Fruit fly (Drosophila melanogaster) whole organism, embryonic: ENCODE results near the gene CG33986.

Experiments
- Aef1 ChIP-seq: fragments of 200-800 bp; sonication (Bioruptor generic); IDR thresholded peaks from 3 replicates; pipeline ENCODE4 v1.3.6; 2022; ENCODE audit warnings: missing biosample characterization, missing genetic modification characterization
- Antp ChIP-seq: fragments of 200-800 bp; sonication (Bioruptor generic); optimal IDR thresholded peaks from 3 replicates; lab custom pipeline; 2016; ENCODE audit warnings: missing biosample characterization, missing genetic modification characterization
- BEAF-32 ChIP-seq: fragments of 200-800 bp; sonication (Bioruptor generic); optimal IDR thresholded peaks from 3 replicates; lab custom pipeline; 2017; ENCODE audit warnings: missing biosample characterization, missing genetic modification characterization, mild to moderate bottlenecking, moderate library complexity, missing genetic modification reagents
- CG12236 ChIP-seq: fragments of 200-800 bp; sonication (Bioruptor generic); optimal IDR thresholded peaks from 2 replicates; lab custom pipeline; 2016; ENCODE audit warnings: missing biosample characterization, missing genetic modification characterization
- CG14050 ChIP-seq: fragments of 200-800 bp; sonication (Bioruptor generic); IDR thresholded peaks from 3 replicates; pipeline ENCODE4 v1.3.6; 2022; ENCODE audit warnings: missing biosample characterization, missing genetic modification characterization
- CG15073 ChIP-seq: fragments of 200-800 bp; sonication (Bioruptor generic); optimal IDR thresholded peaks from 2 replicates; lab custom pipeline; 2016; ENCODE audit warnings: missing biosample characterization, missing genetic modification characterization
- CG15696 ChIP-seq: fragments of 200-800 bp; sonication (Bioruptor generic); optimal IDR thresholded peaks from 2 replicates; lab custom pipeline; 2019; ENCODE audit warnings: missing biosample characterization, mild to moderate bottlenecking, missing genetic modification characterization, moderate library complexity
- CG17359 ChIP-seq: fragments of 200-800 bp; sonication (Bioruptor generic); optimal IDR thresholded peaks from 3 replicates; lab custom pipeline; 2018; ENCODE audit warnings: missing biosample characterization, mild to moderate bottlenecking, missing genetic modification characterization, moderate library complexity
- CG2875 ChIP-seq: fragments of 200-800 bp; sonication (Bioruptor generic); optimal IDR thresholded peaks from 2 replicates; lab custom pipeline; 2017; ENCODE audit warnings: missing biosample characterization, mild to moderate bottlenecking, missing genetic modification characterization, missing genetic modification reagents
- CG30020 ChIP-seq: fragments of 200-800 bp; optimal IDR thresholded peaks from 2 replicates; lab custom pipeline; 2019; ENCODE audit warnings: missing biosample characterization, mild to moderate bottlenecking, missing genetic modification characterization, moderate library complexity
- CG31441 ChIP-seq: fragments of 200-800 bp; sonication (Bioruptor generic); IDR thresholded peaks from 2 replicates; pipeline ENCODE4 v1.3.6; 2022; ENCODE audit warnings: missing biosample characterization, missing genetic modification characterization
- CG3163 ChIP-seq: fragments of 200-800 bp; sonication (Bioruptor generic); optimal IDR thresholded peaks from 3 replicates; lab custom pipeline; 2016; ENCODE audit warnings: missing biosample characterization, missing genetic modification characterization
- CG32767 ChIP-seq: fragments of 200-800 bp; sonication (Bioruptor generic); IDR thresholded peaks from 2 replicates; pipeline ENCODE4 v1.3.6; 2022; ENCODE audit warnings: missing biosample characterization, missing genetic modification characterization
- CG32772 ChIP-seq: fragments of 200-800 bp; sonication (Bioruptor generic); IDR thresholded peaks from 2 replicates; pipeline ENCODE4 v1.3.6; 2022; ENCODE audit warnings: missing biosample characterization, missing genetic modification characterization
- CG33557 ChIP-seq: fragments of 200-800 bp; sonication (Bioruptor generic); optimal IDR thresholded peaks from 2 replicates; lab custom pipeline; 2019; ENCODE audit warnings: missing biosample characterization, mild to moderate bottlenecking, missing genetic modification characterization, moderate library complexity
- CG5245 ChIP-seq: fragments of 200-800 bp; sonication (Bioruptor generic); optimal IDR thresholded peaks from 3 replicates; lab custom pipeline; 2016; ENCODE audit warnings: missing biosample characterization, missing genetic modification characterization
- CG6175 ChIP-seq: fragments of 200-800 bp; sonication (Bioruptor generic); IDR thresholded peaks from 3 replicates; pipeline ENCODE4 v1.3.6; 2022; ENCODE audit warnings: missing biosample characterization, missing genetic modification characterization
- CG6854 ChIP-seq: fragments of 200-800 bp; sonication (Bioruptor generic); optimal IDR thresholded peaks from 3 replicates; lab custom pipeline; 2017; ENCODE audit warnings: missing biosample characterization, mild to moderate bottlenecking, missing genetic modification characterization
- CG8089 ChIP-seq: fragments of 200-800 bp; sonication (Bioruptor generic); optimal IDR thresholded peaks from 3 replicates; lab custom pipeline; 2016; ENCODE audit warnings: missing biosample characterization, missing genetic modification characterization
- CG8478 ChIP-seq: fragments of >200 bp; optimal IDR thresholded peaks from 2 replicates; lab custom pipeline; 2018
- CG9437 ChIP-seq: fragments of 200-800 bp; sonication (Bioruptor generic); optimal IDR thresholded peaks from 2 replicates; lab custom pipeline; 2018; ENCODE audit warnings: missing biosample characterization, mild to moderate bottlenecking, missing genetic modification characterization
- CG9727 ChIP-seq: fragments of 200-800 bp; sonication (Bioruptor generic); optimal IDR thresholded peaks from 3 replicates; lab custom pipeline; 2017; ENCODE audit warnings: missing biosample characterization, mild to moderate bottlenecking, missing genetic modification characterization
- D19B ChIP-seq: fragments of 200-800 bp; sonication (Bioruptor generic); optimal IDR thresholded peaks from 2 replicates; lab custom pipeline; 2017; ENCODE audit warnings: missing biosample characterization, mild to moderate bottlenecking, missing genetic modification characterization
- Dll ChIP-seq: fragments of 200-800 bp; sonication (Bioruptor generic); IDR thresholded peaks from 4 replicates; pipeline ENCODE4 v1.3.6; 2022; ENCODE audit warnings: missing biosample characterization, missing genetic modification characterization; ENCODE audit not compliant: partially characterized antibody
- E2f1 ChIP-seq: fragments of 200-800 bp; sonication (Bioruptor generic); IDR thresholded peaks from 2 replicates; pipeline ENCODE4 v1.3.6; 2022; ENCODE audit warnings: missing biosample characterization, missing genetic modification characterization
- E2f2 ChIP-seq: fragments of 200-800 bp; sonication (Bioruptor generic); IDR thresholded peaks from 2 replicates; pipeline ENCODE4 v1.3.6; 2022; ENCODE audit warnings: missing biosample characterization, missing genetic modification characterization
- HLH3B ChIP-seq: fragments of 200-800 bp; sonication (Bioruptor generic); IDR thresholded peaks from 2 replicates; pipeline ENCODE4 v1.3.6; 2022; ENCODE audit warnings: missing biosample characterization, missing genetic modification characterization
- Hr3 ChIP-seq: fragments of 200-800 bp; sonication (Bioruptor generic); optimal IDR thresholded peaks from 3 replicates; lab custom pipeline; 2016; ENCODE audit warnings: missing biosample characterization, missing genetic modification characterization
- Nf-YB ChIP-seq: fragments of 200-800 bp; sonication (Bioruptor generic); optimal IDR thresholded peaks from 3 replicates; lab custom pipeline; 2019; ENCODE audit warnings: missing biosample characterization, mild to moderate bottlenecking, missing genetic modification characterization, moderate library complexity
- Optix ChIP-seq: fragments of 200-800 bp; sonication (Bioruptor generic); IDR thresholded peaks from 3 replicates; pipeline ENCODE4 v1.3.6; 2022; ENCODE audit warnings: missing biosample characterization, missing genetic modification characterization
- Six4 ChIP-seq: fragments of 200-800 bp; sonication (Bioruptor generic); optimal IDR thresholded peaks from 2 replicates; lab custom pipeline; 2016; ENCODE audit warnings: missing biosample characterization, missing genetic modification characterization
- Trl ChIP-seq, 3 experiments: fragments of >200 bp in 2 of 3; fragments of 200-800 bp in 1 of 3; sonication (Bioruptor generic) in 1 of 3; optimal IDR thresholded peaks; 2 replicates in 1 of 3; 3 replicates in 2 of 3; lab custom pipeline; 2016 to 2017; ENCODE audit warnings: missing biosample characterization in 1 of 3, missing genetic modification characterization in 1 of 3
- Usf ChIP-seq: fragments of 200-800 bp; sonication (Bioruptor generic); optimal IDR thresholded peaks from 2 replicates; lab custom pipeline; 2017; ENCODE audit warnings: missing genotype, missing biosample characterization, missing genetic modification characterization
- ap ChIP-seq: fragments of 200-800 bp; sonication (Bioruptor generic); IDR thresholded peaks from 2 replicates; pipeline ENCODE4 v1.3.6; 2022; ENCODE audit warnings: missing biosample characterization, missing genetic modification characterization
- cad ChIP-seq: fragments of >200 bp; optimal IDR thresholded peaks from 2 replicates; lab custom pipeline; 2017; ENCODE audit warnings: missing biosample characterization, missing genetic modification characterization
- grau ChIP-seq: fragments of 200-800 bp; optimal IDR thresholded peaks from 3 replicates; lab custom pipeline; 2019; ENCODE audit warnings: missing biosample characterization, mild to moderate bottlenecking, missing genetic modification characterization, moderate library complexity
- gsb ChIP-seq: fragments of 200-800 bp; sonication (Bioruptor generic); IDR thresholded peaks from 2 replicates; pipeline ENCODE4 v1.3.6; 2022; ENCODE audit warnings: missing biosample characterization, missing genetic modification characterization
- h ChIP-seq: fragments of >200 bp; optimal IDR thresholded peaks from 2 replicates; lab custom pipeline; 2017
- insv ChIP-seq, 2 experiments: fragments of 200-800 bp; sonication (Bioruptor generic); optimal IDR thresholded peaks; 3 replicates each; lab custom pipeline; 2016 to 2018; ENCODE audit warnings: missing biosample characterization in 2 of 2, missing genetic modification characterization in 2 of 2
- jumu ChIP-seq: fragments of 200-800 bp; sonication (Bioruptor generic); optimal IDR thresholded peaks from 3 replicates; lab custom pipeline; 2016; ENCODE audit warnings: missing biosample characterization, missing genetic modification characterization
- lola ChIP-seq, 3 experiments: fragments of >200 bp in 2 of 3; fragments of 200-800 bp in 1 of 3; sonication (Bioruptor generic) in 1 of 3; optimal IDR thresholded peaks; 2 replicates each; lab custom pipeline; 2017 to 2019; ENCODE audit warnings: missing biosample characterization in 3 of 3, missing genetic modification characterization in 3 of 3, mild to moderate bottlenecking in 1 of 3, moderate library complexity in 1 of 3
- mirr ChIP-seq: fragments of 200-800 bp; sonication (Bioruptor generic); optimal IDR thresholded peaks from 3 replicates; lab custom pipeline; 2018; ENCODE audit warnings: missing biosample characterization, mild to moderate bottlenecking, missing genetic modification characterization
- oc ChIP-seq: fragments of 200-800 bp; sonication (Bioruptor generic); optimal IDR thresholded peaks from 2 replicates; lab custom pipeline; 2018; ENCODE audit warnings: missing biosample characterization, mild to moderate bottlenecking, missing genetic modification characterization, moderate library complexity
- pfk ChIP-seq: fragments of 200-800 bp; sonication (Bioruptor generic); optimal IDR thresholded peaks from 2 replicates; lab custom pipeline; 2018; ENCODE audit warnings: missing biosample characterization, mild to moderate bottlenecking, missing genetic modification characterization, moderate library complexity
- pnt ChIP-seq: fragments of 200-800 bp; sonication (Bioruptor generic); optimal IDR thresholded peaks from 3 replicates; lab custom pipeline; 2016; ENCODE audit warnings: missing biosample characterization, missing genetic modification characterization
- psq ChIP-seq: fragments of 200-800 bp; sonication (Bioruptor generic); optimal IDR thresholded peaks from 2 replicates; lab custom pipeline; 2017; ENCODE audit warnings: missing biosample characterization, missing genetic modification characterization
- sens ChIP-seq: fragments of 200-800 bp; sonication (Bioruptor generic); peaks from one replicate; lab custom pipeline; 2016; ENCODE audit warnings: missing biosample characterization, missing genetic modification characterization
- so ChIP-seq: fragments of 200-800 bp; sonication (Bioruptor generic); IDR thresholded peaks from 3 replicates; pipeline ENCODE4 v1.3.6; 2022; ENCODE audit warnings: missing biosample characterization, missing genetic modification characterization
- stwl ChIP-seq: fragments of 200-800 bp; sonication (Bioruptor generic); optimal IDR thresholded peaks from 3 replicates; lab custom pipeline; 2018; ENCODE audit warnings: missing biosample characterization, mild to moderate bottlenecking, missing genetic modification characterization, moderate library complexity
- tgo ChIP-seq: fragments of 200-800 bp; sonication (Bioruptor generic); IDR thresholded peaks from 3 replicates; pipeline ENCODE4 v1.3.6; 2022; ENCODE audit warnings: missing biosample characterization, missing genetic modification characterization
- unc-4 ChIP-seq: fragments of 200-800 bp; sonication (Bioruptor generic); IDR thresholded peaks from 2 replicates; pipeline ENCODE4 v1.3.6; 2022; ENCODE audit warnings: missing biosample characterization, missing genetic modification characterization; ENCODE audit not compliant: partially characterized antibody

The CG33986 gene

dm6 chr3L:15566484-15566955 lies 41.5 kb upstream of the CG33986 start (continued):
- TF ChIP-seq unc-4 (no peak), tgo (GFP tag; lab: Robert Waterston, UW) (peak; percentile 30; the same call in 1 of the 3 replicates), CG15696 (peak; percentile 61), mirr (GFP tag; lab: Kevin White, UChicago) (peak; percentile 94), CG2875 (GFP tag; lab: Kevin White, UChicago) (peak; percentile 78), D19B (no peak), CG32772 (GFP tag; lab: Robert Waterston, UW) (no peak), lola (GFP tag; optimal IDR thresholded peaks at IDR 0.05; lab: Kevin White, UChicago) (peak in 1 of 3 experiments; percentile 59), CG31441 (GFP tag; lab: Robert Waterston, UW) (no peak), CG6854 (peak; percentile 73), sens (GFP tag; lab: Kevin White, UChicago) (peak; percentile 88), cad (GFP tag; lab: Kevin White, UChicago) (no peak), BEAF-32 (GFP tag; lab: Kevin White, UChicago) (no peak), Trl (optimal IDR thresholded peaks at IDR 0.05; lab: Kevin White, UChicago) (peak in 1 of 2 experiments; percentile 15), Trl (GFP tag; optimal IDR thresholded peaks at IDR 0.05; lab: Kevin White, UChicago) (peak; percentile 46), E2f2 (no peak), psq (GFP tag; lab: Kevin White, UChicago) (peak; percentile 37), Nf-YB (GFP tag; lab: Kevin White, UChicago) (no peak), h (lab: Kevin White, UChicago) (no peak), CG6175 (peak; percentile 54; the same call in 1 of the 3 replicates), CG17359 (tag; lab: Kevin White, UChicago) (no peak), CG3163 (GFP tag; lab: Kevin White, UChicago) (peak; percentile 19), CG14050 (GFP tag; lab: Robert Waterston, UW) (0 out of 3 replicates have a peak, but pooled peaks have one; percentile 31), Antp (GFP tag; lab: Kevin White, UChicago) (no peak), Optix (GFP tag; lab: Robert Waterston, UW) (no peak), CG30020 (tag; lab: Kevin White, UChicago) (no peak), Dll (GFP tag; lab: Robert Waterston, UW) (no peak), Usf (GFP tag; lab: Kevin White, UChicago) (no peak), pnt (GFP tag; lab: Kevin White, UChicago) (no peak), pfk (GFP tag; lab: Kevin White, UChicago) (peak; percentile 89), stwl (tag; lab: Kevin White, UChicago) (no peak), Hr3 (GFP tag; lab: Kevin White, UChicago) (no peak), grau (tag; lab: Kevin White, UChicago) (peak; percentile 48), CG8478 (lab: Kevin White, UChicago) (no peak), gsb (GFP tag; lab: Robert Waterston, UW) (peak; percentile 65; the same call in 1 of the 2 replicates), CG8089 (GFP tag; lab: Kevin White, UChicago) (peak; percentile 38), E2f1 (peak; percentile 57; the same call in 1 of the 2 replicates), CG5245 (no peak), ap (GFP tag; lab: Robert Waterston, UW) (no peak), oc (tag; lab: Kevin White, UChicago) (no peak), Aef1 (GFP tag; lab: Robert Waterston, UW) (no peak), CG33557 (GFP tag; lab: Kevin White, UChicago) (peak; percentile 74), Six4 (GFP tag; lab: Kevin White, UChicago) (no peak), CG12236 (GFP tag; lab: Kevin White, UChicago) (peak; percentile 25), CG15073 (GFP tag; lab: Kevin White, UChicago) (no peak), insv (GFP tag; optimal IDR thresholded peaks at IDR 0.05; lab: Kevin White, UChicago) (peak in 1 of 2 experiments; percentile 53), CG9437 (GFP tag; lab: Kevin White, UChicago) (no peak), CG32767 (GFP tag; lab: Robert Waterston, UW) (no peak; the same call in 1 of the 2 replicates), so (peak; percentile 85; the same call in 2 of the 3 replicates), jumu (GFP tag; lab: Kevin White, UChicago) (peak; percentile 42), CG9727 (GFP tag; lab: Kevin White, UChicago) (peak; percentile 68), HLH3B (GFP tag; lab: Robert Waterston, UW) (peak; percentile 49; the same call in 1 of the 2 replicates)
